Worm (Caenorhabditis elegans) whole organism, young adult: ENCODE data around the gene gei-18.

Experiments
- B0019.2 ChIP-seq: fragments of 200-800 bp; sonication (Bioruptor generic); conservative IDR thresholded peaks from 2 replicates; pipeline ENCODE4 v1.3.6; 2022; ENCODE audit warnings: missing genetic modification reagents, missing genetic modification characterization, missing compliant biosample characterization
- C06A6.2 ChIP-seq: fragments of 200-800 bp; sonication (Bioruptor generic); conservative IDR thresholded peaks from 2 replicates; pipeline ENCODE4 v1.3.6; 2022; ENCODE audit warnings: missing genetic modification characterization, missing compliant biosample characterization
- F10E7.11 ChIP-seq: sonication (generic microtip); optimal IDR thresholded peaks from 2 replicates; lab custom pipeline; 2017; ENCODE audit warnings: mild to moderate bottlenecking, missing genetic modification characterization, moderate library complexity, missing compliant biosample characterization
- F23B12.7 ChIP-seq: sonication (generic microtip); optimal IDR thresholded peaks from 2 replicates; lab custom pipeline; 2017; ENCODE audit warnings: missing genetic modification characterization, mild to moderate bottlenecking, missing compliant biosample characterization, antibody characterized with exemption, moderate library complexity; ENCODE audit not compliant: insufficient read depth
- F33H1.4 ChIP-seq: fragments of 200-800 bp; sonication (Bioruptor generic); IDR thresholded peaks from 2 replicates; pipeline ENCODE4 v1.3.6; 2022; ENCODE audit warnings: missing genetic modification reagents, missing genetic modification characterization, missing compliant biosample characterization
- F39B2.1 ChIP-seq: fragments of 200-800 bp; sonication (Bioruptor generic); IDR thresholded peaks from 2 replicates; pipeline ENCODE4 v1.3.6; 2022; ENCODE audit warnings: missing genetic modification reagents, missing genetic modification characterization, missing compliant biosample characterization
- T07F8.4 ChIP-seq: sonication (generic microtip); optimal IDR thresholded peaks from 2 replicates; lab custom pipeline; 2016; ENCODE audit warnings: mild to moderate bottlenecking, missing genetic modification characterization, moderate library complexity, missing compliant biosample characterization
- Y53F4B.3 ChIP-seq: fragments of 200-800 bp; sonication (Bioruptor generic); IDR thresholded peaks from 2 replicates; pipeline ENCODE4 v1.3.6; 2022; ENCODE audit warnings: missing genetic modification reagents, missing genetic modification characterization, missing compliant biosample characterization
- Y53G8AR.9 ChIP-seq: fragments of 200-800 bp; sonication (Bioruptor generic); conservative IDR thresholded peaks from 2 replicates; pipeline ENCODE4 v1.3.6; 2022; ENCODE audit warnings: missing genetic modification reagents, missing genetic modification characterization, missing compliant biosample characterization
- akir-1 ChIP-seq: fragments of 200-800 bp; sonication (Bioruptor generic); optimal IDR thresholded peaks from 2 replicates; lab custom pipeline; 2018; ENCODE audit warnings: mild to moderate bottlenecking, missing genetic modification characterization, moderate library complexity, missing compliant biosample characterization
- ama-1 ChIP-seq, 3 experiments: fragments of 150-350 bp in 1 of 3; sonication (generic microtip) in 2 of 3; optimal IDR thresholded peaks; 2 replicates each; lab custom pipeline; 2014 to 2018; ENCODE audit warnings: missing biosample characterization in 2 of 3, missing genetic modification characterization in 2 of 3, missing genetic modification reagents in 2 of 3
- atf-7 ChIP-seq: sonication (generic microtip); optimal IDR thresholded peaks from 2 replicates; lab custom pipeline; 2017; ENCODE audit warnings: mild to moderate bottlenecking, missing genetic modification characterization, missing compliant biosample characterization
- bed-1 ChIP-seq: fragments of 200-800 bp; sonication (Bioruptor generic); IDR thresholded peaks from 2 replicates; pipeline ENCODE4 v1.3.6; 2022; ENCODE audit warnings: missing genetic modification reagents, missing genetic modification characterization, missing compliant biosample characterization
- ccch-3 ChIP-seq: fragments of 200-800 bp; sonication (Bioruptor generic); optimal IDR thresholded peaks from 2 replicates; lab custom pipeline; 2018; ENCODE audit warnings: mild to moderate bottlenecking, missing genetic modification characterization, missing compliant biosample characterization
- cebp-2 ChIP-seq: fragments of 200-800 bp; sonication (Bioruptor generic); IDR thresholded peaks from 2 replicates; pipeline ENCODE4 v1.3.6; 2022; ENCODE audit warnings: missing genetic modification characterization, missing compliant biosample characterization
- ceh-40 ChIP-seq: fragments of 200-800 bp; sonication (Bioruptor generic); IDR thresholded peaks from 2 replicates; pipeline ENCODE4 v1.3.6; 2022; ENCODE audit warnings: missing genetic modification characterization, missing compliant biosample characterization
- ceh-58 ChIP-seq: fragments of 200-800 bp; sonication (Bioruptor generic); IDR thresholded peaks from 2 replicates; pipeline ENCODE4 v1.3.6; 2022; ENCODE audit warnings: missing genetic modification characterization, missing compliant biosample characterization
- ceh-91 ChIP-seq: fragments of 200-800 bp; sonication (Bioruptor generic); IDR thresholded peaks from 2 replicates; pipeline ENCODE4 v1.3.6; 2022; ENCODE audit warnings: missing genetic modification reagents, missing genetic modification characterization, missing compliant biosample characterization
- chd-7 ChIP-seq: sonication (generic microtip); optimal IDR thresholded peaks from 2 replicates; lab custom pipeline; 2016; ENCODE audit warnings: mild to moderate bottlenecking, missing genetic modification characterization, moderate library complexity, missing compliant biosample characterization
- dpff-1 ChIP-seq: sonication (generic microtip); optimal IDR thresholded peaks from 2 replicates; lab custom pipeline; 2017; ENCODE audit warnings: mild to moderate bottlenecking, missing genetic modification characterization, missing compliant biosample characterization
- dpl-1 ChIP-seq: fragments of 150-350 bp; optimal IDR thresholded peaks from 2 replicates; lab custom pipeline; 2014; ENCODE audit warnings: missing biosample characterization, missing genetic modification reagents, missing genetic modification characterization
- efl-1 ChIP-seq: fragments of 150-350 bp; optimal IDR thresholded peaks from 2 replicates; lab custom pipeline; 2014; ENCODE audit warnings: missing biosample characterization, missing genetic modification reagents, missing genetic modification characterization
- ekl-4 ChIP-seq: fragments of 200-800 bp; sonication (Bioruptor generic); IDR thresholded peaks from 2 replicates; pipeline ENCODE4 v1.3.6; 2022; ENCODE audit warnings: missing genetic modification reagents, missing genetic modification characterization, missing compliant biosample characterization
- ets-4 ChIP-seq: fragments of 200-800 bp; sonication (Bioruptor generic); optimal IDR thresholded peaks from 2 replicates; lab custom pipeline; 2018; ENCODE audit warnings: mild to moderate bottlenecking, missing genetic modification characterization, missing compliant biosample characterization
- gei-17 ChIP-seq: fragments of 200-800 bp; sonication (Bioruptor generic); optimal IDR thresholded peaks from 2 replicates; lab custom pipeline; 2018; ENCODE audit warnings: mild to moderate bottlenecking, missing genetic modification characterization, missing compliant biosample characterization
- hlh-26 ChIP-seq: fragments of 200-800 bp; sonication (Bioruptor generic); conservative IDR thresholded peaks from 2 replicates; pipeline ENCODE4 v1.3.6; 2022; ENCODE audit warnings: missing genetic modification reagents, missing genetic modification characterization, missing compliant biosample characterization
- hmg-1.2 ChIP-seq: fragments of 200-800 bp; sonication (Bioruptor generic); IDR thresholded peaks from 2 replicates; pipeline ENCODE4 v1.3.6; 2022; ENCODE audit warnings: missing genetic modification reagents, missing genetic modification characterization, missing compliant biosample characterization
- hrde-1 ChIP-seq: sonication (generic microtip); optimal IDR thresholded peaks from 2 replicates; lab custom pipeline; 2016; ENCODE audit warnings: missing genetic modification characterization, mild to moderate bottlenecking, missing compliant biosample characterization, moderate library complexity, missing genotype, missing genetic modification reagents, borderline replicate concordance
- let-526 ChIP-seq: fragments of 200-800 bp; sonication (Bioruptor generic); IDR thresholded peaks from 2 replicates; pipeline ENCODE4 v1.3.6; 2022; ENCODE audit warnings: missing genetic modification reagents, missing genetic modification characterization, missing compliant biosample characterization
- lin-26 ChIP-seq: fragments of 200-800 bp; sonication (Bioruptor generic); IDR thresholded peaks from 2 replicates; pipeline ENCODE4 v1.3.6; 2022; ENCODE audit warnings: missing genetic modification reagents, missing genetic modification characterization, missing compliant biosample characterization
- lin-35 ChIP-seq, 3 experiments: fragments of 150-350 bp in 2 of 3; sonication (generic microtip) in 1 of 3; optimal IDR thresholded peaks; 2 replicates each; lab custom pipeline; 2014 to 2018; ENCODE audit warnings: missing biosample characterization in 3 of 3, missing genetic modification characterization in 3 of 3, missing genetic modification reagents in 3 of 3
- lir-1 ChIP-seq: fragments of 200-800 bp; sonication (Bioruptor generic); conservative IDR thresholded peaks from 2 replicates; pipeline ENCODE4 v1.3.6; 2022; ENCODE audit warnings: missing genetic modification reagents, missing genetic modification characterization, missing compliant biosample characterization
- lsy-27 ChIP-seq: sonication (generic microtip); optimal IDR thresholded peaks from 2 replicates; lab custom pipeline; 2017; ENCODE audit warnings: missing genetic modification characterization, mild to moderate bottlenecking, missing compliant biosample characterization, antibody characterized with exemption, missing genotype, borderline replicate concordance; ENCODE audit not compliant: insufficient read depth
- madf-6 ChIP-seq: fragments of 200-800 bp; sonication (Bioruptor generic); IDR thresholded peaks from 2 replicates; pipeline ENCODE4 v1.3.6; 2022; ENCODE audit warnings: missing genetic modification reagents, missing genetic modification characterization, missing compliant biosample characterization
- nfya-1 ChIP-seq: sonication (generic microtip); optimal IDR thresholded peaks from 2 replicates; lab custom pipeline; 2017; ENCODE audit warnings: antibody characterized with exemption, missing compliant biosample characterization, missing genetic modification characterization, borderline replicate concordance; ENCODE audit not compliant: insufficient read depth
- nhr-80 ChIP-seq: sonication (generic microtip); optimal IDR thresholded peaks from 2 replicates; lab custom pipeline; 2016; ENCODE audit warnings: missing genetic modification characterization, missing compliant biosample characterization
- nhr-90 ChIP-seq: sonication (generic microtip); optimal IDR thresholded peaks from 2 replicates; lab custom pipeline; 2016; ENCODE audit warnings: missing genotype, mild to moderate bottlenecking, missing genetic modification characterization, missing compliant biosample characterization
- rec-8 ChIP-seq, 2 experiments: sonication (generic microtip); optimal IDR thresholded peaks; 2 replicates each; lab custom pipeline; 2016; ENCODE audit warnings: mild to moderate bottlenecking in 2 of 2, missing genetic modification characterization in 2 of 2, missing genetic modification reagents in 2 of 2, missing genotype in 2 of 2, missing biosample characterization in 1 of 2, missing compliant biosample characterization in 1 of 2, moderate library complexity in 1 of 2
- sdz-38 ChIP-seq: sonication (generic microtip); optimal IDR thresholded peaks from 2 replicates; lab custom pipeline; 2016; ENCODE audit warnings: missing genotype, missing genetic modification characterization, missing compliant biosample characterization
- snpc-3.4 ChIP-seq: sonication (generic microtip); optimal IDR thresholded peaks from 2 replicates; lab custom pipeline; 2017; ENCODE audit warnings: missing genetic modification characterization, mild to moderate bottlenecking, missing compliant biosample characterization, antibody characterized with exemption, moderate library complexity, missing genotype, missing genetic modification reagents
- sptf-2 ChIP-seq: fragments of 200-800 bp; sonication (Bioruptor generic); optimal IDR thresholded peaks from 2 replicates; lab custom pipeline; 2018; ENCODE audit warnings: mild to moderate bottlenecking, missing genetic modification characterization, missing compliant biosample characterization
- tbp1 ChIP-seq: fragments of 200-800 bp; sonication (Bioruptor generic); optimal IDR thresholded peaks from 2 replicates; lab custom pipeline; 2018; ENCODE audit warnings: mild to moderate bottlenecking, missing genetic modification characterization, missing compliant biosample characterization
- tlf-1 ChIP-seq: fragments of 200-800 bp; sonication (Bioruptor generic); optimal IDR thresholded peaks from 2 replicates; lab custom pipeline; 2018; ENCODE audit warnings: mild to moderate bottlenecking, missing genetic modification characterization, missing compliant biosample characterization
- zim-3 ChIP-seq: sonication (generic microtip); optimal IDR thresholded peaks from 2 replicates; lab custom pipeline; 2017; ENCODE audit warnings: mild to moderate bottlenecking, missing genetic modification characterization, moderate library complexity, missing compliant biosample characterization
- ztf-18 ChIP-seq: sonication (generic microtip); optimal IDR thresholded peaks from 2 replicates; lab custom pipeline; 2016; ENCODE audit warnings: missing genotype, mild to moderate bottlenecking, missing genetic modification characterization, missing compliant biosample characterization
- ztf-25 ChIP-seq: fragments of 200-800 bp; sonication (Bioruptor generic); IDR thresholded peaks from 2 replicates; pipeline ENCODE4 v1.3.6; 2022; ENCODE audit warnings: missing genetic modification reagents, missing genetic modification characterization, missing compliant biosample characterization
- ztf-3 ChIP-seq: fragments of 200-800 bp; sonication (Bioruptor generic); optimal IDR thresholded peaks from 2 replicates; lab custom pipeline; 2018; ENCODE audit warnings: mild to moderate bottlenecking, missing genetic modification characterization, missing compliant biosample characterization
- ztf-6 ChIP-seq: fragments of 200-800 bp; sonication (Bioruptor generic); IDR thresholded peaks from 2 replicates; pipeline ENCODE4 v1.3.6; 2022; ENCODE audit warnings: missing genetic modification reagents, missing genetic modification characterization, missing compliant biosample characterization

gei-18 gene

ce11 chrIV:14013692-14014091, 31.4 kb upstream of the gei-18 start (continued):
- TF ChIP-seq lir-1, result no peak; the same call in 1 of the 2 replicates
- TF ChIP-seq akir-1 (GFP tag; lab: Kevin White, UChicago), result no peak
- TF ChIP-seq C06A6.2 (GFP tag; lab: Robert Waterston, UW), result no peak
- no peak for TF ChIP-seq F10E7.11 (tag; lab: Kevin White, UChicago)
- TF ChIP-seq Y53F4B.3 (GFP tag; lab: Robert Waterston, UW), result no peak
- no peak for TF ChIP-seq zim-3 (tag; lab: Kevin White, UChicago)
- peak in 1 of 2 experiments; percentile 60 for TF ChIP-seq rec-8 (tag; optimal IDR thresholded peaks at IDR 0.05; lab: Kevin White, UChicago)
- TF ChIP-seq ceh-91 (GFP tag; lab: Robert Waterston, UW), result no peak
- TF ChIP-seq lin-26 (GFP tag; lab: Robert Waterston, UW), result no peak
- peak; percentile 70 for TF ChIP-seq hmg-1.2
- TF ChIP-seq hrde-1 (tag; lab: Kevin White, UChicago), result no peak
- TF ChIP-seq sdz-38, result no peak
- no peak for TF ChIP-seq lin-35 (GFP tag; optimal IDR thresholded peaks at IDR 0.05; lab: Kevin White, UChicago)
- TF ChIP-seq F23B12.7 (tag; lab: Kevin White, UChicago), result peak; percentile 61
- no peak for TF ChIP-seq B0019.2 (GFP tag; lab: Robert Waterston, UW)
- TF ChIP-seq gei-17, result no peak
- no peak for TF ChIP-seq cebp-2 (GFP tag; lab: Robert Waterston, UW)
- no peak for TF ChIP-seq ztf-25
- TF ChIP-seq ccch-3 (GFP tag; lab: Kevin White, UChicago), result no peak
- no peak for TF ChIP-seq ceh-58 (GFP tag; lab: Robert Waterston, UW)
- no peak for TF ChIP-seq tlf-1 (GFP tag; lab: Kevin White, UChicago)
- TF ChIP-seq bed-1 (GFP tag; lab: Robert Waterston, UW), result no peak
- TF ChIP-seq nhr-80 (tag; lab: Kevin White, UChicago), result no peak
- TF ChIP-seq snpc-3.4 (tag; lab: Kevin White, UChicago), result peak; percentile 96
- TF ChIP-seq F33H1.4 (GFP tag; lab: Robert Waterston, UW), result no peak
- no peak for TF ChIP-seq ztf-6
- TF ChIP-seq ztf-18 (tag; lab: Kevin White, UChicago), result no peak
- no peak for TF ChIP-seq dpff-1 (tag; lab: Kevin White, UChicago)
- 0 out of 2 replicates have a peak, but pooled peaks have one; percentile 27 for TF ChIP-seq ceh-40 (GFP tag; lab: Robert Waterston, UW)
- no peak for TF ChIP-seq Y53G8AR.9 (GFP tag; lab: Robert Waterston, UW)
- no peak for TF ChIP-seq ztf-3 (GFP tag; lab: Kevin White, UChicago)
- no peak for TF ChIP-seq nfya-1
- TF ChIP-seq madf-6 (GFP tag; lab: Robert Waterston, UW), result no peak
- TF ChIP-seq F39B2.1 (GFP tag; lab: Robert Waterston, UW), result no peak
- no peak for TF ChIP-seq ama-1 (optimal IDR thresholded peaks at IDR 0.05; lab: Kevin White, UChicago)
- peak; percentile 1 to 70 for TF ChIP-seq ama-1 (GFP tag; optimal IDR thresholded peaks at IDR 0.05; lab: Kevin White, UChicago)
- no peak for TF ChIP-seq ekl-4
- TF ChIP-seq lsy-27 (tag; lab: Kevin White, UChicago), result peak; percentile 6
- no peak for TF ChIP-seq nhr-90 (tag; lab: Kevin White, UChicago)
- TF ChIP-seq efl-1, result no peak
- TF ChIP-seq atf-7 (tag; lab: Kevin White, UChicago), result no peak
- no peak for TF ChIP-seq chd-7
- TF ChIP-seq let-526 (GFP tag; lab: Robert Waterston, UW), result no peak
- no peak for TF ChIP-seq dpl-1
- no peak for TF ChIP-seq hlh-26
- peak; percentile 97 for TF ChIP-seq tbp1
- TF ChIP-seq T07F8.4, result no peak
- no peak for TF ChIP-seq sptf-2
- no peak for TF ChIP-seq ets-4 (GFP tag; lab: Kevin White, UChicago)
